Fruit fly (Drosophila melanogaster): ENCODE measurements around the gene CG2930.

Gene CG2930

DNA sequence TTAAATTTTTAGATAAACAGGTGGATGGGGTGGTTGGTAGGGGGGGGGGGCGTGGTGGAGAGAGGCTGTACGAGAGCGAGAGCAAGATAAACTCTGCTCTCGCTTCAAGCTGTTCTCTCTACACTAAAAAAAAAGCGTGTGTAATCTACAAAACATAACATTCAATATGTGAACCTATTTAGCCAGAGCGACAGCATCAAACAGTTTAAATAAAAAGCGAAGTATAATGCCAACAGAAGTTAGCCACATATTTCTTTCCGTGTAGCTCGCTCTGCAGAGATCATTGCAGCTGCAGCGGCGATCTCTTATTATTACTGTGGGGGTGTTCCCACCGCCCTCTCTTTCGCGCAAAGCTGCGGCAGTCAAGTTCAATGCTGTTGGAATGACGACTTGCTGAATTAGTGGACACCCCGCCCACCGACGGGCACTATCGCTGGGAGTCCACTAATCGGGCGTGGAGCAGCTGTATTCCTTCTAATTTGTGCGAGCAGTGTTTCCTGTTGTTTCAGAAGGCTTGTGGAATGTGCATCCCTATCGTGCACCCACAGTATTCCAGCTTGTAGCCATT is at the start of gene CG2930 (continued):
- TF ChIP-seq Eip74EF (GFP tag; optimal IDR thresholded peaks at IDR 0.05) (peak in 1 of 2 experiments; percentile 52), Chrac-16 (GFP tag; optimal IDR thresholded peaks at IDR 0.05) (peak; percentile 68), otp (GFP tag; IDR thresholded peaks at IDR 0.05) (peak; percentile 93), lilli (GFP tag; optimal IDR thresholded peaks at IDR 0.05) (peak; percentile 73), ato (GFP tag; IDR thresholded peaks at IDR 0.05; ENCODE audit: partially characterized antibody) (no peak), eve (GFP tag; optimal IDR thresholded peaks at IDR 0.05) (peak in 1 of 2 experiments; percentile 60), Awh (GFP tag; IDR thresholded peaks at IDR 0.05) (peak; percentile 89), CG3281 (GFP tag; optimal IDR thresholded peaks at IDR 0.05) (peak; percentile 57), unc-4 (GFP tag; IDR thresholded peaks at IDR 0.05; ENCODE audit: partially characterized antibody) (no peak), gsb (GFP tag; IDR thresholded peaks at IDR 0.05) (peak; percentile 60), CG17612 (GFP tag; IDR thresholded peaks at IDR 0.05) (0 out of 2 replicates have a peak, but pooled peaks have one; percentile 44), Mrtf (GFP tag; IDR thresholded peaks at IDR 0.05) (peak; percentile 86), CG6813 (GFP tag; optimal IDR thresholded peaks at IDR 0.05) (peak; percentile 73), BtbVII (GFP tag; optimal IDR thresholded peaks at IDR 0.05) (peak; percentile 32), crol (GFP tag; IDR thresholded peaks at IDR 0.05) (peak; percentile 52), CG2120 (GFP tag; optimal IDR thresholded peaks at IDR 0.05) (peak; percentile 50), CG11093 (GFP tag; IDR thresholded peaks at IDR 0.05) (peak; percentile 77; the same call in 2 of the 3 replicates), HLH4C (GFP tag; IDR thresholded peaks at IDR 0.05; ENCODE audit: partially characterized antibody) (no peak), Fer2 (tag; optimal IDR thresholded peaks at IDR 0.05) (no peak), Hr78 (GFP tag; optimal IDR thresholded peaks at IDR 0.05) (peak in 1 of 2 experiments; percentile 35), caup (GFP tag; optimal IDR thresholded peaks at IDR 0.05; ENCODE audit: severe bottlenecking) (peak; percentile 71), gcm2 (GFP tag; optimal IDR thresholded peaks at IDR 0.05) (peak; percentile 52), CG10431 (GFP tag; optimal IDR thresholded peaks at IDR 0.05) (peak; percentile 54), oc (tag; optimal IDR thresholded peaks at IDR 0.05) (peak; percentile 85), Atf6 (GFP tag; IDR thresholded peaks at IDR 0.05) (peak; percentile 66; the same call in 1 of the 2 replicates), CG32532 (GFP tag; IDR thresholded peaks at IDR 0.05) (peak; percentile 80), CG12219 (GFP tag; optimal IDR thresholded peaks at IDR 0.05) (peak; percentile 87), CG16813 (GFP tag; IDR thresholded peaks at IDR 0.05; ENCODE audit: partially characterized antibody) (no peak), onecut (GFP tag; IDR thresholded peaks at IDR 0.05) (peak; percentile 85), CG43689 (GFP tag; IDR thresholded peaks at IDR 0.05) (peak; percentile 76), CG7271 (tag; optimal IDR thresholded peaks at IDR 0.05) (peak; percentile 12), CG4424 (GFP tag; optimal IDR thresholded peaks at IDR 0.05) (peak; percentile 90), CG6175 (GFP tag; IDR thresholded peaks at IDR 0.05) (peak; percentile 36; the same call in 1 of the 3 replicates), Oaz (GFP tag; IDR thresholded peaks at IDR 0.05) (peak; percentile 82), jigr1 (GFP tag; IDR thresholded peaks at IDR 0.05) (no peak; the same call in 1 of the 3 replicates), dmrt11E (tag; optimal IDR thresholded peaks at IDR 0.05) (peak; percentile 82), disco-r (GFP tag; optimal IDR thresholded peaks at IDR 0.05) (peak; percentile 78), pnt (GFP tag; optimal IDR thresholded peaks at IDR 0.05) (peak; percentile 86), NK7.1 (GFP tag; optimal IDR thresholded peaks at IDR 0.05) (peak; percentile 72), D (optimal IDR thresholded peaks at IDR 0.05) (no peak), D (GFP tag; optimal IDR thresholded peaks at IDR 0.05) (peak; percentile 84), CG33213 (GFP tag; optimal IDR thresholded peaks at IDR 0.05) (peak; percentile 70), HLHmδ (GFP tag; optimal IDR thresholded peaks at IDR 0.05) (no peak), CG30403 (GFP tag; optimal IDR thresholded peaks at IDR 0.05) (peak; percentile 77), CG15479 (GFP tag; optimal IDR thresholded peaks at IDR 0.05) (no peak), h (optimal IDR thresholded peaks at IDR 0.05) (no peak), CG8478 (optimal IDR thresholded peaks at IDR 0.05) (no peak), maf-S (GFP tag; optimal IDR thresholded peaks at IDR 0.05) (peak; percentile 38), CG3726 (GFP tag; IDR thresholded peaks at IDR 0.05) (peak; percentile 90), Nf-YC (tag; optimal IDR thresholded peaks at IDR 0.05) (peak; percentile 23)

Measured in whole organism, embryonic.